Worm (Caenorhabditis elegans) whole organism, L4 larva: Measurements from ENCODE around the gene srp-8.
A peak's percentile ranks its signal among the peaks of the same experiment; 100 is the strongest.

Source experiments
- F10B5.3 ChIP-seq: sonication (generic microtip); optimal IDR thresholded peaks from 2 replicates; lab custom pipeline; 2016; ENCODE audit warnings: mild to moderate bottlenecking, missing genetic modification characterization, missing compliant biosample characterization
- F37D6.2 ChIP-seq: sonication (generic microtip); optimal IDR thresholded peaks from 2 replicates; lab custom pipeline; 2016; ENCODE audit warnings: mild to moderate bottlenecking, missing genetic modification characterization, missing compliant biosample characterization
- F49E8.2 ChIP-seq: sonication (generic microtip); optimal IDR thresholded peaks from 2 replicates; lab custom pipeline; 2016; ENCODE audit warnings: missing compliant biosample characterization, mild to moderate bottlenecking, missing genetic modification characterization, borderline replicate concordance
- R02D3.7 ChIP-seq: fragments of 150-350 bp; sonication (generic microtip); optimal IDR thresholded peaks from 3 replicates; lab custom pipeline; 2014; ENCODE audit warnings: missing biosample characterization, missing genetic modification characterization
- T20F7.1 ChIP-seq: fragments of 200-800 bp; sonication (Bioruptor generic); optimal IDR thresholded peaks from 2 replicates; lab custom pipeline; 2018; ENCODE audit warnings: mild to moderate bottlenecking, missing genetic modification characterization, missing compliant biosample characterization
- Y105C5A.15 ChIP-seq: fragments of 200-800 bp; sonication (Bioruptor generic); IDR thresholded peaks from 2 replicates; pipeline ENCODE4 v1.3.6; 2022; ENCODE audit warnings: missing genetic modification characterization, missing compliant biosample characterization
- Y48G9A.11 ChIP-seq: fragments of 200-800 bp; sonication (Bioruptor generic); IDR thresholded peaks from 2 replicates; pipeline ENCODE4 v1.3.6; 2022; ENCODE audit warnings: missing genetic modification reagents, missing genetic modification characterization, missing compliant biosample characterization
- Y5F2A.4 ChIP-seq: fragments of 200-800 bp; sonication (Bioruptor generic); optimal IDR thresholded peaks from 2 replicates; lab custom pipeline; 2018; ENCODE audit warnings: mild to moderate bottlenecking, missing genetic modification characterization, missing compliant biosample characterization
- ZK337.2 ChIP-seq: fragments of 200-800 bp; sonication (Bioruptor generic); IDR thresholded peaks from 2 replicates; pipeline ENCODE4 v1.3.6; 2022; ENCODE audit warnings: missing genetic modification reagents, missing genetic modification characterization, missing compliant biosample characterization
- ces-1 ChIP-seq: fragments of 150-350 bp; sonication (generic microtip); optimal IDR thresholded peaks from 4 replicates; lab custom pipeline; 2014; ENCODE audit warnings: missing biosample characterization, missing genetic modification reagents, missing genetic modification characterization
- ctbp-1 ChIP-seq: fragments of 200-800 bp; sonication (Bioruptor generic); IDR thresholded peaks from 2 replicates; pipeline ENCODE4 v1.3.6; 2022; ENCODE audit warnings: missing genetic modification reagents, missing genetic modification characterization, missing compliant biosample characterization
- daf-12 ChIP-seq: fragments of 150-350 bp; optimal IDR thresholded peaks from 2 replicates; lab custom pipeline; 2014; ENCODE audit warnings: missing biosample characterization, missing genetic modification reagents, missing genetic modification characterization
- daf-16 ChIP-seq, 3 experiments: sonication (generic microtip); optimal IDR thresholded peaks; 2 replicates each; lab custom pipeline; 2016 to 2017; ENCODE audit warnings: missing genetic modification characterization in 3 of 3, missing genetic modification reagents in 3 of 3, mild to moderate bottlenecking in 2 of 3, missing compliant biosample characterization in 2 of 3, missing biosample characterization in 1 of 3, moderate library complexity in 1 of 3
- dpl-1 ChIP-seq: fragments of 150-350 bp; optimal IDR thresholded peaks from 2 replicates; lab custom pipeline; 2014; ENCODE audit warnings: missing biosample characterization, missing genetic modification reagents, missing genetic modification characterization
- egl-27 ChIP-seq: sonication (generic microtip); optimal IDR thresholded peaks from 3 replicates; lab custom pipeline; 2017; ENCODE audit warnings: missing biosample characterization, missing genetic modification reagents, missing genetic modification characterization
- fos-1 ChIP-seq: fragments of 150-350 bp; optimal IDR thresholded peaks from 2 replicates; lab custom pipeline; 2014; ENCODE audit warnings: missing biosample characterization, missing genetic modification characterization
- gei-8 ChIP-seq: fragments of 200-800 bp; sonication (Bioruptor generic); optimal IDR thresholded peaks from 2 replicates; lab custom pipeline; 2018; ENCODE audit warnings: mild to moderate bottlenecking, missing genetic modification characterization, missing compliant biosample characterization
- hlh-11 ChIP-seq: fragments of 200-800 bp; sonication (Bioruptor generic); optimal IDR thresholded peaks from 2 replicates; lab custom pipeline; 2018; ENCODE audit warnings: mild to moderate bottlenecking, missing genetic modification characterization, missing compliant biosample characterization
- lin-38 ChIP-seq: fragments of 200-800 bp; sonication (Bioruptor generic); IDR thresholded peaks from 2 replicates; pipeline ENCODE4 v1.3.6; 2022; ENCODE audit warnings: missing genetic modification reagents, missing genetic modification characterization, missing compliant biosample characterization
- lin-39 ChIP-seq: fragments of 150-350 bp; optimal IDR thresholded peaks from 2 replicates; lab custom pipeline; 2014; ENCODE audit warnings: missing biosample characterization, missing genetic modification reagents, missing genetic modification characterization
- lsy-2 ChIP-seq, 2 experiments: fragments of 150-350 bp in 1 of 2; sonication (generic microtip) in 1 of 2; optimal IDR thresholded peaks; 2 replicates each; lab custom pipeline; 2014 to 2017; ENCODE audit warnings: missing biosample characterization in 2 of 2, missing genetic modification characterization in 2 of 2
- mes-2 ChIP-seq: sonication (generic microtip); optimal IDR thresholded peaks from 2 replicates; lab custom pipeline; 2016; ENCODE audit warnings: missing genotype, mild to moderate bottlenecking, missing genetic modification characterization, missing compliant biosample characterization; ENCODE audit not compliant: poor library complexity, severe bottlenecking
- nhr-25 ChIP-seq: sonication (generic microtip); optimal IDR thresholded peaks from 2 replicates; lab custom pipeline; 2017; ENCODE audit warnings: missing genetic modification characterization, mild to moderate bottlenecking, missing compliant biosample characterization, antibody characterized with exemption, moderate library complexity, borderline replicate concordance; ENCODE audit not compliant: insufficient read depth
- nhr-41 ChIP-seq: fragments of 200-800 bp; sonication (Bioruptor generic); IDR thresholded peaks from 2 replicates; pipeline ENCODE4 v1.3.6; 2022; ENCODE audit warnings: missing genetic modification reagents, missing genetic modification characterization, missing compliant biosample characterization
- nhr-42 ChIP-seq: fragments of 200-800 bp; sonication (Bioruptor generic); IDR thresholded peaks from 2 replicates; pipeline ENCODE4 v1.3.6; 2022; ENCODE audit warnings: missing genetic modification characterization, missing compliant biosample characterization
- php-3 ChIP-seq: fragments of 200-800 bp; sonication (Bioruptor generic); IDR thresholded peaks from 2 replicates; pipeline ENCODE4 v1.3.6; 2022; ENCODE audit warnings: missing genetic modification reagents, missing genetic modification characterization, missing compliant biosample characterization
- pqm-1 ChIP-seq: sonication (generic microtip); optimal IDR thresholded peaks from 2 replicates; lab custom pipeline; 2017; ENCODE audit warnings: missing biosample characterization, missing genetic modification characterization
- skn-1 ChIP-seq: fragments of 150-350 bp; optimal IDR thresholded peaks from 2 replicates; lab custom pipeline; 2014; ENCODE audit warnings: missing biosample characterization, missing genetic modification characterization
- snpc-4 ChIP-seq: fragments of 150-350 bp; optimal IDR thresholded peaks from 2 replicates; lab custom pipeline; 2014; ENCODE audit warnings: missing biosample characterization, missing genetic modification characterization
- spr-1 ChIP-seq: sonication (generic microtip); optimal IDR thresholded peaks from 2 replicates; lab custom pipeline; 2016; ENCODE audit warnings: mild to moderate bottlenecking, missing genetic modification characterization, missing compliant biosample characterization
- spr-3 ChIP-seq: fragments of 200-800 bp; sonication (Bioruptor generic); optimal IDR thresholded peaks from 2 replicates; lab custom pipeline; 2018; ENCODE audit warnings: mild to moderate bottlenecking, missing genetic modification characterization, missing compliant biosample characterization
- tra-1 ChIP-seq: fragments of 200-800 bp; sonication (Bioruptor generic); IDR thresholded peaks from 2 replicates; pipeline ENCODE4 v1.3.6; 2022; ENCODE audit warnings: missing genetic modification reagents, missing genetic modification characterization, missing compliant biosample characterization
- unc-130 ChIP-seq: sonication (generic microtip); optimal IDR thresholded peaks from 2 replicates; lab custom pipeline; 2016; ENCODE audit warnings: missing genetic modification reagents, missing genetic modification characterization, missing compliant biosample characterization
- unc-39 ChIP-seq: sonication (generic microtip); optimal IDR thresholded peaks from 2 replicates; lab custom pipeline; 2017; ENCODE audit warnings: missing biosample characterization, missing genetic modification characterization
- unc-62 ChIP-seq, 3 experiments: fragments of 150-350 bp in 1 of 3; sonication (generic microtip); optimal IDR thresholded peaks in 2 of 3; peaks in 1 of 3; 1 replicate in 1 of 3; 2 replicates in 2 of 3; lab custom pipeline; 2014 to 2017; ENCODE audit warnings: missing biosample characterization in 3 of 3, missing genetic modification characterization in 3 of 3, missing genetic modification reagents in 3 of 3, missing genotype in 1 of 3
- vab-7 ChIP-seq: fragments of 200-800 bp; sonication (Bioruptor generic); IDR thresholded peaks from 2 replicates; pipeline ENCODE4 v1.3.6; 2022; ENCODE audit warnings: missing genetic modification reagents, missing genetic modification characterization, missing compliant biosample characterization
- zag-1 ChIP-seq: fragments of 150-350 bp; optimal IDR thresholded peaks from 2 replicates; lab custom pipeline; 2014; ENCODE audit warnings: missing biosample characterization, missing genetic modification characterization

Gene srp-8

DNA sequence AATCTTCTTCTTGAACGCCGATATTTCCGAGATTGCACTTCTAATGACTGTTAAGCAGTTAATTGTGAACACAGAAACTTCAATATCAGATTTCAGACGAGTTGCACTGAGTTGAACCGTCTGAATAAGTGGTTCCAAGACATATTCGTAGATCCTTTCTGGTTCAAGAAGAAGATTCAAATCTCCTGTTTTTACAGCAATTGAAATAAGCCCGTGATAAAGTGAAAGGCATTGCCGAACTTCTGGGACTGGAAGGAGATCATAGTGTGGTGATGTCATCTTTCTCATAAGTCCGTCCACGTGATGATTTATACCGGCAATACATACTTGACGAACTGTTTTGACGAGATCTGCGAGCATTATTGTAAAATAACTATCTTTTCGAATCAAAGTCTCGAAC is 36.1 kb downstream of the srp-8 start:
- peak in 1 of 2 experiments; percentile 96 for TF ChIP-seq unc-62 (GFP tag; optimal IDR thresholded peaks at IDR 0.05 in 1 of 2; lab: Kevin White, UChicago)
- no peak for TF ChIP-seq unc-62 (tag; optimal IDR thresholded peaks at IDR 0.05; lab: Kevin White, UChicago)
- TF ChIP-seq F10B5.3 (tag; lab: Kevin White, UChicago): no peak

DNA sequence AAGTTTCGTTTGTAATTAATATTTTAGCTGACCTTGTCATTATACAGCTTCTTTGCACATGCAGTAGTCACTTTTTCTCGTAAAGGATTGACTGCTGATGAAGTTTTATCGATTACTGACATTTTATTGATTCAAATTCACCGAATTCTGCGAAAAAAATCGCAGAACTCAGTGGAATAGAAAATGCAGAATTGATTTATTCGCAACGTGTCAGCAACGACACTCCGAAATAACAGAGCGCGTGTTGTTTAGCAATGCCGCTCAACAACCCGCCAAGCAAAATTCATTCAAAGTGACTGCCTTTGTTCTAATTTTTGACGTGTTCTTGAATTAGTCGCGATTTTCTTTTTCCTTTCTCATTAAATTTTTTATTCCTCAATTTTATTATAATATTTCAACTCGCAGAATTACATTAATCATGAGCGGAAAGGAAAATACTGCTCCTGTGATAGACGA is 37.6 kb downstream of the srp-8 start, which contains the start of the genes cogc-6 and air-1:
cogc-6 (minus strand) TSS at position 234 of the 456 bp plus-strand sequence.
air-1 (plus strand) TSS at position 406 of the 456 bp plus-strand sequence.
- TF ChIP-seq lsy-2 (tag; optimal IDR thresholded peaks at IDR 0.05; lab: Kevin White, UChicago) (peak in 1 of 2 experiments; percentile 29), skn-1 (no peak), unc-39 (no peak), vab-7 (GFP tag; lab: Robert Waterston, UW) (no peak), zag-1 (tag; lab: Kevin White, UChicago) (no peak), daf-16 (GFP tag; optimal IDR thresholded peaks at IDR 0.05; lab: Kevin White, UChicago) (no peak), daf-16 (tag; optimal IDR thresholded peaks at IDR 0.05; lab: Kevin White, UChicago) (peak; percentile 3), fos-1 (tag; lab: Kevin White, UChicago) (no peak), T20F7.1 (GFP tag; lab: Kevin White, UChicago) (peak; percentile 94), R02D3.7 (tag; lab: Kevin White, UChicago) (no peak), dpl-1 (peak; percentile 57), gei-8 (GFP tag; lab: Kevin White, UChicago) (no peak), mes-2 (tag; lab: Kevin White, UChicago) (peak; percentile 47), Y48G9A.11 (GFP tag; lab: Robert Waterston, UW) (peak; percentile 86), ZK337.2 (no peak)

DNA sequence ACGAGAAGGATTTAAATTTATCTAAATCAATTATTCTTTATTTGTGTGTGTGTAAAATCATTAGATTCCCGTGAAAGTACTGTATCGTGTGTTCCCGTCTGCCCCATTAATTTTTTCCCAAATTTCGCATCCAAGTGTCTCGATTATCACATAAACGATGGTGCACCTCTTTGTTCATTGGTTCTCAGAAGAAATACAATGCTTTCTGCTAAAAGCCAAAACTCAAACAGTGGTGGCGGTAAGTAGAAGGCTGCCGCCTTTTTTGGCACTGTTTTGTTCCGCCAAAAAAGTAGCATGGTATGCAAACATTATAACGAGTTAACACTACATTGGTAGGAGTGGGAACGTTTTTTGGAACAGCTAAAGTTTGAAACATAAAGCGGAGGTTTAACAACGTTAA is 39.9 kb downstream of the srp-8 start:
- TF ChIP-seq lin-38 (GFP tag; lab: Robert Waterston, UW) (peak; percentile 38), ctbp-1 (GFP tag; lab: Robert Waterston, UW) (no peak), ces-1 (GFP tag; lab: Kevin White, UChicago) (no peak), F49E8.2 (tag; lab: Kevin White, UChicago) (peak; percentile 9), hlh-11 (no peak), egl-27 (tag; lab: Kevin White, UChicago) (no peak), nhr-25 (tag; lab: Kevin White, UChicago) (no peak), lin-39 (no peak), spr-1 (tag; lab: Kevin White, UChicago) (no peak)

DNA sequence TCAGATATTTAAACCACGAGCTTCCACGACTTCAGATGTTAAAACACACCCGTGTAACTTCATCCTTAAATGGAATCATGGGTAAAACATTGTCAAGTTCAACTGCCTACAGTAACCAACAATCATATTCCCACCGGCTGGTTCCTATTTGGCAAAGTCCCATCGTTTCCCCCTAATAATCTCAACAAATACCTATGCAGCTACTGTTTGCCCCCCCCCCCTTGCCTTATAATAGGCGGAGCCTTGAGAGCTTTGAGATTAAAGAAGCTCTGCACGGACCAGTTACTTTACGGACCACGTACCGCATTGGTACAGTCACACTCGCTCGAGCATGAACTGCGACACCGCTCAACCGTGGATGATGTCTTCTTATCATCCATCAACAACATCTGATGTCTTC is 41.1 kb downstream of the srp-8 start, which contains the start of gene pax-1:
pax-1 (plus strand) TSS at position 301 of the 400 bp plus-strand sequence.
- TF ChIP-seq tra-1 (GFP tag; lab: Robert Waterston, UW) (no peak), unc-130 (GFP tag; lab: Kevin White, UChicago) (no peak), dpl-1 (no peak), daf-12 (tag; lab: Kevin White, UChicago) (no peak), pqm-1 (no peak), nhr-41 (GFP tag; lab: Robert Waterston, UW) (no peak), snpc-4 (tag; lab: Kevin White, UChicago) (no peak), php-3 (GFP tag; lab: Robert Waterston, UW) (no peak), F37D6.2 (tag; lab: Kevin White, UChicago) (no peak), Y5F2A.4 (GFP tag; lab: Kevin White, UChicago) (no peak), spr-3 (GFP tag; lab: Kevin White, UChicago) (no peak), Y105C5A.15 (GFP tag; lab: Robert Waterston, UW) (no peak), nhr-42 (GFP tag; lab: Robert Waterston, UW) (no peak)
- TF ChIP-seq, all 104 proteins: peak for 0
